Fruit fly (Drosophila melanogaster): Measurements from ENCODE around the gene Phb1.

Gene Phb1

DNA sequence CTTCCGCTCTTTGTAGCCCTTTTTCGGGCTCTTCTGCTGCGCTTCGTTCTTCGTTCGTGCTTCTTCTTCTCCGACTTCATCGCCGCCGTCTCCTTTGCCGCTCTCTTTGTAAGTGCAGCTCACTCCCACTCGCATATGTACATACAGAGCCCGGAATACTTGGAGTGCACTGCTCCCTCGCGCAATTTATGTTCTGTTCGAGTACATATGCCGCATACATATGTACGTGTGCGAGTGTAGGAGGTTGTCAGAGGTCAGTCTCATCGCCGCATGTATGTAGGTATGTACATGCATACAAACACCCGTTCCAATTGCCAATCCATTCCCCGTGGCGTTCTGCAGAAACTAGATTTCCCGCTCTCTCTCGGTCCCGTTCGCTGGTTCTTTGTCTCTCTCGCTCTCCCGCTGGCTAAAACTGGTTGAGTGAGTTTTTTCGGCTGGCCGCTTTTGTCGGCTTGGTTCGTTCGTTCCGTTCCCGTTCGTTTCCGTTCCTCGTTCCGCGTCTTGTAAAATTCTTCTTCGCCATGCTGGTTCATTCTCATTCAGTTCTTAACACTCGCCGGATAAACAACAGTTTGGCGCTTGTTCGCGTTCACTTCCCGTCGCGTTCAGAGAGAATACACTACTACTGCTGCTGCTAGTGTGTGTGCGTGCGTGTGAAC is 34.5 kb upstream of the Phb1 start:
- no peak for TF ChIP-seq CTCF (optimal IDR thresholded peaks at IDR 0.05)
- no peak for TF ChIP-seq CG8478 (optimal IDR thresholded peaks at IDR 0.05)

DNA sequence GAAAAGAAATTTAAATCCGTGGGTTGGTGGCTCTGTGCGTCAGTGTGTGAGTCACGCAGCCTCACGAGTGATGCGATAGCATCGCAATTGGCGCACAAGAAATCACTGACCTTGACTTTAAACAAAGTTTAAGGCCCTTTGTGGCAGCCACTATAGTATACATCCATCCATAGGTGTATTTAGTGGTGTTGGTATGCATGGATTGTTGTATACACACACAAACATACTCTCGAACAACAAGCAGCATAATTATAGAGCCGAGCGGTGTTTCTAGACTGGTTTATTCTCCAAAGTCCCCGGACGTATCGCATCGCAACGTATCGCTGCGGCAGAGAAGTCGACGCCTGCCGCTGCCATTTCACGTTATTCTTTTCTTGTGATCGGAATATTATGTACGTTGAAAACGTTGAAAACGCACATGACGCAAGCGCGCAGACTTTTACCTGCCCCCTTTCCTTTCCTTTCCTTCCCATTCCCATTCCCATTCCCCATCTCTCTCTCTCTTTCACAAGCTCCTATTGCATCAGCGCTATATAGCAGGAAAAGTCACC is 33.1 kb upstream of the Phb1 start:
- no peak for TF ChIP-seq CTCF (optimal IDR thresholded peaks at IDR 0.05)
- no peak for TF ChIP-seq CG8478 (optimal IDR thresholded peaks at IDR 0.05)

DNA sequence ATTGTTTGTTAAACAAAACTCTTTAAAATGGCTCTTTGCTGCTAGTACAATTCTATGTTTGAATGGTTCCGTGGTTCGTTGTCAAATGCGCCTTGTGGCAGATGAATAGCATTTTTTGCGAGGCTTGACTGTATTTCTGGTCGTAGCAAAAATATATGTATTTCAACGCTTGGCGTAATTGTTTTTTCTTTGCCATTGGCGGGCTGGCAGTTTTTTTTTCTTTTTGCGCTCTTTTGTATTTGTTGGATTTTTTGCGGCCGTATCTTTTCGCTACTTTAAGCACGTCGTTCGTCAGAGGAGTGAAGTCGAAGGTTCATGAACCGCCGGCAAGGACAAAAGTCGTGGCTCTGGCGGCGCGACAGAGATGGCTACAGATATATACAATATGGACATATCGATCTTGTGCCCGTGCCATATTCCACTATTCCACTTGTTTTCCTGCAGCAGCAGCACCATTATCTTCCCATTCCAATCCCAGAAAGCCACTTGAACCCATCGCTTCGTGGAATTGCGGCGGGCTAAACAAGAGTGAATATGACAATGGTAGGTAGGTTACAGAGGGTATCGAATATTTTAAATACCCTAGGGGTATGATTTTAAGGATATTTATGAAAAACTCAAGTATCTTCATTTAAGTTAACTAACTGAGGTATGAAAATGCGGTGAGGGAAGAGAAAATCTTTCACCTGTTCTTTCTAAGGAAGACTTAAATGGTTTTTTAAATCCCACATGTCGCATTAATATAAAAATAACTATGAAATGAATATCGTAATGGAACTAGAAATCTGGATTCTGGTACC is 32.5 kb upstream of the Phb1 start:
- TF ChIP-seq CTCF (optimal IDR thresholded peaks at IDR 0.05) (no peak), CG8478 (optimal IDR thresholded peaks at IDR 0.05) (no peak)

DNA sequence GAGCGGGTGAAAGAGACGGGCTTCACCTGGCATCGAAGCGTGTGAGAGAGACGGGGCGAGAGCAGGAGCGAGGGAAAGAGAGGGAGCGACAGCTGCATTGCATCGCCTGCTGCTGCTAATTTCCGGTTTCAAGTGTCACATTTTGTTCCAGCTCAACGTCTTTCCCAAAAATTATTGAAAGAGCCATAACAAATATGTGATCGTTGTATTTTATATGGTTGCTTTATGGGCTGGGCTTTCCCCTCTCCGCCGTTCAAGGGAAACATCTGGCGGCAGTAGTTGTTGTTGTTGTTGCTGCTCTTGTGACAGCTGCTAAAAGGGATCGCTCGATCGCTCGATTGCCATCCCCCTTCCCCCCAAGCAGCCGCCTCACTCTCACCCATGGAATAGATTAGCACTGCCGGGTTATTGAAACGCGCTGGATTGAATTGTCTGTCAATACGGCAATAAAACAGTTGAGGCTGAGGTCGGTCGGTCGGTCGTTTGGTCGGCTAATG is 31.3 kb upstream of the Phb1 start:
- TF ChIP-seq CG8478 (optimal IDR thresholded peaks at IDR 0.05) (no peak), CTCF (optimal IDR thresholded peaks at IDR 0.05) (no peak)

DNA sequence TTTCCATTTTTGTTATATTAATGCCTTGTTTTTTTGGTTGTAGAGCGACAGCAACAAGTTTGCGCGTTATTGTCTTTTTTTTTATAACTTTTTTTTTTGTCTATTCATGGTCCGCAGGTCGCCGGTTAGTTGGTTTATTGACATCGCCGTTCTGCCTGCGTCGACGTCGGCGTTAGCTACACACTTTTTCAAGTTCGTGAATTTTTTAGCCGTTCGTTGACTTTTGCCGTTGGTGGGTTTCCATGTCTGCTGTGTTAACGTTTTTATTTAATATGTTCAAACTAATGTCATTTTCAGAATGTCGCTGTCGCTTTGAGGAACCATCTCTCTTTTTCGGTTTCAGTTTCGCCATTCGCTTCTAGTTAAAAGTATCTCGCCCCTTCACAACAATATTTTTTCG is 23.0 kb upstream of the Phb1 start:
- TF ChIP-seq CTCF (optimal IDR thresholded peaks at IDR 0.05), result no peak
- TF ChIP-seq CG8478 (optimal IDR thresholded peaks at IDR 0.05), result no peak

DNA sequence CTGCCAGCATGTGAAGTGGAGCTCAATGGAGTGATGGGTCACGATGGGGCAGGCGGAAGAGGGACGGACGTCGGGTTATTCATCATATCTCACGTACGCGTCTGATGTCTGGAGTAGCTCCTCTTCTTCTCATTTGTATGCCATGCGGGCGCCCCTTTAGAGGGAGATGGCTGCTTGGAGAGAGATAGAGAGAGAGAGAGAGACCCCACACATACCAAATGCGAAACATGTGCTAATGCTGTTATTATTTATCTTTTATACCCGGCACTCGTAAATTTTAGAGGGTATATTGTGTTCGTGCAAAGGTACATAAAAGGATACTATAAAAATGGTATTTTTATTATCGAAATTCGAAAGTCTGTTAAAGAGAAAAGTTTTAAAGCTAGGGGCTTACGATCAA is 22.4 kb upstream of the Phb1 start:
- TF ChIP-seq CG8478 (optimal IDR thresholded peaks at IDR 0.05) (no peak), CTCF (optimal IDR thresholded peaks at IDR 0.05) (no peak)

DNA sequence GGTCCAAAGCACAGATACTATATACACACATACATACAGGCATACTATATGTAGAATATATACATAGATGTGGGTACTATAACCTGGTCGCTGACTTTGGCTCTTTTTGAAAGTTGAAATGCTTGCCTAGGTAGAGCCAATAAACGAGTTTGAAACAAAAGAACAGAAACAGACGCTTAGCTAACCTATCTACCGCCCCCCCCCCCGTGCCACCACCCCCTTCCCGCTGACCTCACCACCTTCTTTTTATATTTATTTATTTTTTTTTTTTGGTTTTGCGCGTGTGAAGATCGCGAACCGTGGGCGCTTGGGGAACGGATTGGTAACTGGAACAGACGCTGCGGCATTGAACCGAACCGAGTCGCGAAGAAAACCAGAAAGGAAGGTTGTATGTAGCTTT is 20.4 kb upstream of the Phb1 start:
- TF ChIP-seq CG8478 (optimal IDR thresholded peaks at IDR 0.05), result no peak
- no peak for TF ChIP-seq CTCF (optimal IDR thresholded peaks at IDR 0.05)

DNA sequence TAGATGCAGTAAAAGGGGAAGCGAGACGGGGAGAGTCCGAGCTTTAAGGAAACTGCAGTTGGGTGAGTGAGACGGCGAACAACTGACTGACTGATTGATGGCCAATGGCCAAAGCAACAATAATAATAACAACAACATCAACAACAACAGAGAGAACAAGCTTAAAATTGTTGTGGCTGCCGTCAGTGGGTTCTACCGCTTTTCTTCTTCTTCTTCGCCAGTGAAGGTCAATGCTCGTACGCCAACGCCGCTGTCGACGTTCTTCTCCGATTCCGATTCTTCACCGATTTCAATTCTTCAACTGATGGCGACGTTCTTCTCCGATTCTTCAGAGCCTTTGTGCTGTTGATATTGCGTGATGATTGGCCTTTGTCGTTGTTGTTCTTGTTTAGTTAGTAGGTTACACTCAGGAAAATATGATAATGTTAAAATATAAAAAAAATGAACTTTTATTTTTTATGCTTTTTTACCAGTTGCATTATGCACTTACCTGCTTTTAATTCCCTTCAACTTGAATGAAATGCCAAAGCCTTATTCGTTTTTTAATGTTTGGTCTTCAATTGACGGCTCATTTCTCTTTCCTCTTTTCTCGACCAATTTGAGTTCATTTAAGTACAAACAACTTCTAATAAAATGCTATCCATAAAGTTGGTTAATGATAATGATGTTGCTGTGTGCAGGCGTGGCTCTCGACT is 18.7 kb upstream of the Phb1 start:
- TF ChIP-seq CTCF (optimal IDR thresholded peaks at IDR 0.05) (no peak), CG8478 (optimal IDR thresholded peaks at IDR 0.05) (no peak)

DNA sequence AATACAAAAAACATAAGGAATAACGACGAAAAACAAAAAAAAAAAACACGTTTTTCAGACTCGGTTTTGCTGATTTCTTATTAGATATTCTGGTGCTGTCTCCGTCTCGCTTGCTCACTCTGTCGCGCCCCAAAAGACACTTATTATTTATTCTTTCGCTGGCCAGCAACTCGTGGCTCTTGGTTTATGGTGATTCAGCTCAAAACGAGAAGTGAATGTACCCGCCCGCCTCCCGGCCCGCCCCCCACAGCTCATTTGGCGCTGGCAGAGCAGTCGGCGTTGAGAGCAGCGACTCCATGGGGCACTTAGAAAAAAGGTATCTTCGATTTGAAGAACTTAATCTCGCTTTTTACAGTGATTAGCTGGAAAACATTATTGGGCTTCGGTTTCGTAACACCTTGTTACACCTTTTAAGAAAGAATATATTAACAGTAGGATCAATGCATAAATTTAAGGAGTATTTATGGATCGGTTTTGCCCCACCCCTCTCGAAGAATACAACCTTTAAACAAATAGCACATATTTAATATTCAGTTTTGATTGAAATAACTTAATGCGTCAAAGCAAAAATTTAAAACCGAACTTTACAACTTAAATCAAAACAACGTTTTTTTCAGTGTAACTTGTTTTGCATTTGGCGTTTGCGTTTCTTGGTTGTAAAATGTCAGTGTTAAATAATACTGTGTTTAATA is 17.9 kb upstream of the Phb1 start:
- TF ChIP-seq CTCF (optimal IDR thresholded peaks at IDR 0.05) (no peak), CG8478 (optimal IDR thresholded peaks at IDR 0.05) (no peak)

DNA sequence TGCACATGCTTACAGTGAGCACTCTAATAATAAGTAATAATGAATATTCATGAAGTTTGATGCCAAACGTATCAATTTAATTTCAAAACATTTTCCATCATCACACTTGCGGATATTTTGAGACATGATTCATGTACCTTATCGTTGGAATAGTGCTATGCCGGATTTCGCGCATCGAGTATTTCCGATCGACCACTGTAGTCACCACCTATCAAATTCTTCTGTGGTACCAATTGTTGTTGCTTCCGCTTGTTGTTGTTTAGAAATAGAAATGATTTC is 17.3 kb upstream of the Phb1 start:
- no peak for TF ChIP-seq CG8478 (optimal IDR thresholded peaks at IDR 0.05)
- TF ChIP-seq CTCF (optimal IDR thresholded peaks at IDR 0.05), result no peak

DNA sequence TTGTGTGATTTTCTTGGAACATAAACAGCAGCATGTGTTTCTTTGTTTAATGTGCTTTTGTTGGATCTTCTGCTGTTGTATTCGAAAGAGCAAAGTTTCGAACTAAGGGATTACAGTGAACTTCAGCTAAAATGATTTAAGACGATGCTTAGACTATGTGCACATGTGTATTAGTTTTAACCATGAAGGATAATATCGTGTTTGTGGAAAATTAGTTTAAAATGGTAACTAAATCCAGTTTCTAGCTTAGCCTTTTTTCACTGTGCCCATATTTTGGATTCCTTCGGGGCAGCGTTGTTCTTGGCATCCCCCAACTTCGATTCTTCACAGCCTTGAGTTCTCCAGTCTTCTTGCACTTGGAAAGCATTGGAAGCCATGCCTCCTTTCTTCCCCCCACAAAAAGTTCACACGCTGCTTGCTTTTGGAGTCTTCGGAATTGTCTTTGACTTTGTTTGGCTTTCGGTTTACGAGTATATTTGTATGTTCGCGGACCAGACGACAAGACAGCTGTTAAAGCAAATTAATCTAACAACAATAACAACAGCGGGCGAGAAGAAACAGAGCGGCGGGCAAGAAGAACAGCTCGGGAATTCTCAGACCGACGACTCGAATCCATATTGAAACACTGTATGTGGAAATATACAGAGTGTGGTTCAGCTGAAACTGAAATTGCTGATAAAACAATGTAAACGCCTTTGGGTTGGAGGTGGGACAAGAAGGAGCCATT is 16.8 kb upstream of the Phb1 start:
- TF ChIP-seq CG8478 (optimal IDR thresholded peaks at IDR 0.05) (no peak), CTCF (optimal IDR thresholded peaks at IDR 0.05) (no peak)

DNA sequence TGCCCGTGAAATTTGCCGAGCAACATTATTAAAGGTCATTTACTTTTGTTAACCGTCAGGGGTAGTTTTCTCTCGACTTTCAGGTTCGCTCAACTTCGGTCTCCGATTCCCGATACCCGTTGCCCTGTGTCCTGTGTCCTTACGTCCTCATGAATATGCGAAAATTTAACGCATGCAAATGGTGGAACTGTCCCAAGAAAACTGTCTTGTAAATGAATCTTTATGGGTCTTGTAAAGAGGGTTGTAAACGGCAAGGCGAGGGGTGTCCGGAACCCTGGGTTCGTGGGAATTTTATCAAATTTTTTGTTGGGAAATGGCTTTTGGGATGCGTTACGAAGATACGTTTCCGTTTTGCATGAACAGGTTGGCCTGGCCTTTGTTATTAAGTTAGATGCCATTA is 16.1 kb upstream of the Phb1 start:
- TF ChIP-seq CG8478 (optimal IDR thresholded peaks at IDR 0.05) (no peak), CTCF (optimal IDR thresholded peaks at IDR 0.05) (no peak)

DNA sequence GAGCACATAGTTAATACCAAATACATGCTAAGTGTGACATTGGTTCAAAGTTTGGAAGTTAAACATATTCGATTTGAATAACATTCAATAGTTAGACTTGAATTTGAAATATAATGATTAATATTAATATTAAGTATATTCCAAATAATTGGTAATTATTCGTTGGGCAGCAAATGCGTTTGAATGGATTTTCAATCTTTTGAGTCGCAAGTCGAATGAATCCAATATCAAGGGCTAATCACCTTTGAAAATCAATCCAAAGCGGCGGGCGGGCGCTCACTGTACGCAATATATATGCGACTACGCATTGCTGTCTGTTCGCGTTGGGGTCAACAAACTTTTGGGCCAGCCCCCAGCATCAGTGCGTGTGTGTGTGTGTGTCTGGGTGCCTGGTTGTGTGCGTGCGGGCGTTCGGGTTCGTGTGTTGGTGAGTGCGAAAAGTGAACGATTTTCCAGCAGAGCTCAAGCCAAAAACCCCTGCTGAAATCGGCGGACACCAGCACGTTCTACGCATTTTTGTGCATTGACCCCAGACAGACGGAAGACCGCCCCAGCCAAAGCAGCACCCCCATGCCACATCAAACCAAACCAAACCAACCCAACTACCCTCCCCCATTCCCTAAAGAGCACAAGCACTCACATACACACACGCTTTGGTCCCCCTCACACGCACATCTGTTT is 14.8 kb upstream of the Phb1 start:
- no peak for TF ChIP-seq CTCF (optimal IDR thresholded peaks at IDR 0.05)
- no peak for TF ChIP-seq CG8478 (optimal IDR thresholded peaks at IDR 0.05)
